Worm (Caenorhabditis elegans): ENCODE data around the gene lron-4.

lron-4 gene

ce11 chrII:8152711-8153325 lies 40.9 kb upstream of the lron-4 start:
- no peak for TF ChIP-seq rbr-2 (tag; optimal IDR thresholded peaks at IDR 0.05)
- peak; percentile 0 for TF ChIP-seq mes-2 (tag; optimal IDR thresholded peaks at IDR 0.05; ENCODE audit: poor library complexity, severe bottlenecking)
- no peak for TF ChIP-seq ztf-11 (tag; optimal IDR thresholded peaks at IDR 0.05)
- TF ChIP-seq pha-4 (GFP tag; IDR thresholded peaks at IDR 0.05): no peak
- TF ChIP-seq pha-4 (tag; optimal IDR thresholded peaks at IDR 0.05): peak; percentile 54
- TF ChIP-seq nhr-42 (GFP tag; IDR thresholded peaks at IDR 0.05): no peak
- no peak for TF ChIP-seq zip-11 (GFP tag; IDR thresholded peaks at IDR 0.05)
- TF ChIP-seq php-3 (GFP tag; IDR thresholded peaks at IDR 0.05): no peak
- TF ChIP-seq Y75B8A.6 (GFP tag; IDR thresholded peaks at IDR 0.05): no peak
- TF ChIP-seq vab-7 (GFP tag; IDR thresholded peaks at IDR 0.05): no peak
- peak; percentile 82 for TF ChIP-seq nhr-6 (tag; optimal IDR thresholded peaks at IDR 0.05)
- no peak for TF ChIP-seq mep-1 (tag; optimal IDR thresholded peaks at IDR 0.05)
- TF ChIP-seq ctbp-1 (GFP tag; IDR thresholded peaks at IDR 0.05): 0 out of 2 replicates have a peak, but pooled peaks have one; percentile 43
- TF ChIP-seq lsy-2 (tag; optimal IDR thresholded peaks at IDR 0.05): peak in 1 of 2 experiments; percentile 56
- TF ChIP-seq unc-130 (GFP tag; optimal IDR thresholded peaks at IDR 0.05): no peak
- no peak for TF ChIP-seq nhr-76 (tag; optimal IDR thresholded peaks at IDR 0.05)
- TF ChIP-seq lim-7 (GFP tag; IDR thresholded peaks at IDR 0.05): no peak
- no peak for TF ChIP-seq F49E8.2 (tag; optimal IDR thresholded peaks at IDR 0.05; ENCODE audit: borderline replicate concordance)
- TF ChIP-seq snpc-4 (tag; optimal IDR thresholded peaks at IDR 0.05): no peak
- no peak for TF ChIP-seq attf-4 (tag; optimal IDR thresholded peaks at IDR 0.05)
- TF ChIP-seq fkh-10 (GFP tag; optimal IDR thresholded peaks at IDR 0.05): peak; percentile 63
- TF ChIP-seq spr-3 (GFP tag; optimal IDR thresholded peaks at IDR 0.05): no peak
- peak; percentile 16 for TF ChIP-seq hlh-11 (tag; optimal IDR thresholded peaks at IDR 0.05)

- TF ChIP-seq lim-7 (GFP tag; IDR thresholded peaks at IDR 0.05) (no peak), unc-62 (GFP tag; optimal IDR thresholded peaks at IDR 0.05 in 1 of 2) (peak in 1 of 2 experiments; percentile 7), unc-62 (tag; optimal IDR thresholded peaks at IDR 0.05) (no peak)
These were observed 38.0 kb upstream of the lron-4 start, which contains the start of gene F10B5.3 for ce11 chrII:8149930-8150329. F10B5.3 (minus strand) TSS chrII:8150030.

ce11 chrII:8144543-8144942 lies 32.6 kb upstream of the lron-4 start, which contains the start of gene F10B5.2:
F10B5.2 (plus strand) TSS chrII:8144762.
- TF ChIP-seq ceh-32 (tag; optimal IDR thresholded peaks at IDR 0.05; ENCODE audit: poor library complexity) (no peak), daf-19 (GFP tag; conservative IDR thresholded peaks at IDR 0.05) (0 out of 2 replicates have a peak, but pooled peaks have one; percentile 41), nhr-6 (tag; optimal IDR thresholded peaks at IDR 0.05) (no peak), set-16 (GFP tag; IDR thresholded peaks at IDR 0.05) (no peak), snpc-1.2 (GFP tag; IDR thresholded peaks at IDR 0.05) (0 out of 2 replicates have a peak, but pooled peaks have one; percentile 49), hlh-11 (tag; optimal IDR thresholded peaks at IDR 0.05) (no peak), aha-1 (tag) (no peak), Y48G9A.11 (GFP tag; IDR thresholded peaks at IDR 0.05) (0 out of 2 replicates have a peak, but pooled peaks have one; percentile 48), gei-8 (GFP tag; optimal IDR thresholded peaks at IDR 0.05) (no peak), F26F4.8 (GFP tag; conservative IDR thresholded peaks at IDR 0.05) (0 out of 2 replicates have a peak, but pooled peaks have one; percentile 48), mxl-3 (GFP tag; optimal IDR thresholded peaks at IDR 0.05) (no peak), lin-38 (GFP tag; IDR thresholded peaks at IDR 0.05) (peak; percentile 50), arid-1 (GFP tag; conservative IDR thresholded peaks at IDR 0.05) (0 out of 2 replicates have a peak, but pooled peaks have one; percentile 54), zfp-2 (tag; optimal IDR thresholded peaks at IDR 0.05) (no peak), unc-130 (GFP tag; optimal IDR thresholded peaks at IDR 0.05) (peak; percentile 8), F49E8.2 (tag; optimal IDR thresholded peaks at IDR 0.05; ENCODE audit: borderline replicate concordance) (peak; percentile 61)
